Worm (Caenorhabditis elegans) whole organism, young adult: ENCODE measurements around the gene mai-1.

Source experiments
- Y95B8A.8 ChIP-seq: fragments of 200-800 bp; sonication (Bioruptor generic); IDR thresholded peaks from 2 replicates; pipeline ENCODE4 v1.3.6; 2022; ENCODE audit warnings: missing genetic modification reagents, missing genetic modification characterization, missing compliant biosample characterization
- attf-3 ChIP-seq: fragments of 200-800 bp; sonication (Bioruptor generic); conservative IDR thresholded peaks from 2 replicates; pipeline ENCODE4 v1.3.6; 2022; ENCODE audit warnings: missing genetic modification reagents, missing genetic modification characterization, missing compliant biosample characterization
- dpl-1 ChIP-seq: fragments of 150-350 bp; optimal IDR thresholded peaks from 2 replicates; lab custom pipeline; 2014; ENCODE audit warnings: missing biosample characterization, missing genetic modification reagents, missing genetic modification characterization
- ekl-4 ChIP-seq: fragments of 200-800 bp; sonication (Bioruptor generic); IDR thresholded peaks from 2 replicates; pipeline ENCODE4 v1.3.6; 2022; ENCODE audit warnings: missing genetic modification reagents, missing genetic modification characterization, missing compliant biosample characterization
- lin-35 ChIP-seq, 3 experiments: fragments of 150-350 bp in 2 of 3; sonication (generic microtip) in 1 of 3; optimal IDR thresholded peaks; 2 replicates each; lab custom pipeline; 2014 to 2018; ENCODE audit warnings: missing biosample characterization in 3 of 3, missing genetic modification characterization in 3 of 3, missing genetic modification reagents in 3 of 3
- pha-4 ChIP-seq: fragments of 150-350 bp; sonication (generic microtip); optimal IDR thresholded peaks from 2 replicates; lab custom pipeline; 2014; ENCODE audit warnings: missing biosample characterization, missing genetic modification reagents, missing genetic modification characterization
- sea-2 ChIP-seq: fragments of 200-800 bp; sonication (Bioruptor generic); IDR thresholded peaks from 2 replicates; pipeline ENCODE4 v1.3.6; 2022; ENCODE audit warnings: missing genetic modification characterization, missing compliant biosample characterization
- snpc-1.3 ChIP-seq: sonication (generic microtip); optimal IDR thresholded peaks from 2 replicates; lab custom pipeline; 2017; ENCODE audit warnings: missing genetic modification characterization, mild to moderate bottlenecking, missing compliant biosample characterization, antibody characterized with exemption, moderate library complexity, missing genotype, missing genetic modification reagents; ENCODE audit not compliant: insufficient read depth
- snpc-3.4 ChIP-seq: sonication (generic microtip); optimal IDR thresholded peaks from 2 replicates; lab custom pipeline; 2017; ENCODE audit warnings: missing genetic modification characterization, mild to moderate bottlenecking, missing compliant biosample characterization, antibody characterized with exemption, moderate library complexity, missing genotype, missing genetic modification reagents
- somi-1 ChIP-seq: fragments of 200-800 bp; sonication (Bioruptor generic); optimal IDR thresholded peaks from 2 replicates; lab custom pipeline; 2018; ENCODE audit warnings: mild to moderate bottlenecking, missing genetic modification characterization, missing compliant biosample characterization

DNA sequence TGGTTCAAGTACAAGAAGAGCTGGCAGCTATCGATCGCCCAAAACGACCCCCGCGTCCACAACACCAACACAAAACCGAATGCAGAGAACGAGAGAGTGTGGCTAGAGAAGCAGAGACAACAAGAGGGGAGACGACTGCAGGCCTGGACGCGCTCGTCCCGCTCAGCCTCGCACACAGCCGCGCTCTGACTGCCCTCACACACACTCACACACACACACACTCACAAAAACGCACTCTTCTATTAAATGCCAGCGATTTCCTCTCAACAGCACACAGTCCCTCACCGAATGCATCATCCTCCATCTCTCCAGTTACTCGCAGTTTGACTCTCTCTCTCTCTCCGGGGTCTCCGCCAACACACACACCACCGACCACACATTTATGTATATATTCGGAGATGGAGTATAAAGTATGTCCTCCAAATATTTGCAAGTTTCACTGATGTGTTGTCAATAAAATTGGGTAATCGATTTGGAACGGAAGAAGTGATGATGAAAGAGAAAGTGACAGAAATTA lies 11.3 kb upstream of the mai-1 start:
- TF ChIP-seq ekl-4 (peak; percentile 73), dpl-1 (GFP tag; lab: Kevin White, UChicago) (no peak), lin-35 (GFP tag; optimal IDR thresholded peaks at IDR 0.05; lab: Kevin White, UChicago) (peak in 1 of 3 experiments; percentile 69), attf-3 (GFP tag; lab: Robert Waterston, UW) (0 out of 2 replicates have a peak, but pooled peaks have one; percentile 30), sea-2 (GFP tag; lab: Robert Waterston, UW) (no peak), snpc-3.4 (peak; percentile 4), Y95B8A.8 (GFP tag; lab: Robert Waterston, UW) (0 out of 2 replicates have a peak, but pooled peaks have one; percentile 22), snpc-1.3 (no peak), somi-1 (GFP tag; lab: Kevin White, UChicago) (peak; percentile 68), pha-4 (tag; lab: Kevin White, UChicago) (peak; percentile 94)
